Fruit fly (Drosophila melanogaster) whole organism: ENCODE data around the gene CG32095.
A peak's percentile ranks its signal among the peaks of the same experiment; 100 is the strongest.

Experiments
- CG8478 ChIP-seq: fragments of >200 bp; optimal IDR thresholded peaks from 2 replicates; lab custom pipeline; 2018; ENCODE audit warnings: inconsistent platforms
- Dll ChIP-seq: fragments of >200 bp; optimal IDR thresholded peaks from 2 replicates; lab custom pipeline; 2017
- EcR ChIP-seq, 2 experiments: fragments of >200 bp; optimal IDR thresholded peaks; 2 replicates each; lab custom pipeline; 2017; ENCODE audit warnings: missing biosample characterization in 2 of 2, missing genetic modification characterization in 2 of 2, missing genetic modification reagents in 2 of 2
- pan ChIP-seq: fragments of >200 bp; optimal IDR thresholded peaks from 2 replicates; lab custom pipeline; 2017
- psq ChIP-seq: fragments of >200 bp; optimal IDR thresholded peaks from 2 replicates; lab custom pipeline; 2017
- usp ChIP-seq: fragments of >200 bp; optimal IDR thresholded peaks from 2 replicates; lab custom pipeline; 2017; ENCODE audit warnings: missing biosample characterization, missing genetic modification characterization, mixed read lengths

The CG32095 gene

DNA sequence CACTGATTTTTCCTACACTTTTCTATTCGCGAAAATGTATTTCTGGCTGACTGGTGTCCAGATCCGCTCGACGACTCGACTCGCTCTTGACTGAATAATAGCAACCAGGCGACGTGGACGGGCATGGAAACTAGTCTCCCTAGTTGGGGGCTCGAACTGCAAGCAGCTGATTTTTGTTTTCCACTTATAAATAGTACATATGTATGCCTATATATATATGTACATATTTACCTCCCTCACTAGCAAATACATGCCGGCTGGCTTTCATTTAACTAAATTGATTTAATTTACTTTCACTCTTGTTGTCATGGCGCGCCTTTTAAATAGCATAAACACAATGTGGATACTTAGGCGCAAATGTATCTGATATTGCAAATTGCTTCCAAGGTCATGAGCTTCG, 24.8 kb downstream of the CG32095 start, which contains the start of gene Gcat:
TSS of gene Gcat (minus strand) at position 101 of the 400 bp plus-strand sequence.
- no peak for TF ChIP-seq pan (lab: Kevin White, UChicago)
- TF ChIP-seq EcR (GFP tag; optimal IDR thresholded peaks at IDR 0.05; lab: Kevin White, UChicago): no peak
- TF ChIP-seq usp (GFP tag; lab: Kevin White, UChicago): no peak
- TF ChIP-seq Dll (lab: Kevin White, UChicago): no peak
- no peak for TF ChIP-seq psq (lab: Kevin White, UChicago)
- no peak for TF ChIP-seq CG8478 (lab: Kevin White, UChicago)

DNA sequence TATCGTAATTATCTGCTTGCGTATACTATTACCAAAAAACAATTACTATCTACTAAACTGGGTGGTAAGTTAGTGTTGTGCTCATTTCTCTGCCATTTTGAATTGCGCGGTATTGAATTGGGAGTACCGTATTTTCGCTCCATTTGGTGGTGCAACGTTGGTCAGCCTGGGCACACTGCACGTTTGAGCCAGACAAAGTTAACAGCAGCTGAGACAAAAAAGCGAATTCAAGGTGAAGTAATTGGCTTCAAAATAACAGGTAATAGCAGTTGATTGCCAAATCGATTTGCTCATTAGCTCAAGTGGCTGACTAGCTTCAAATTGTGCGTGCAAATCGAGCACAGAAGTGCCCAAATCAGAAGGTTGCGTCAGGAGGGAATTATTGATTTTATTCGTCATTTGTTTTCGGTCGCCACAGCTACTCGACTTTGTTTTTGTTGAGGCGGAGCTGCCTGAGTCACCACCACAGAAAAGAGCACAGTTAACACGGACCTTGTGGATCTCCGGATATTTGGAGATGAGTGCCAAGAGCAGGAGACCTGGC, 30.0 kb downstream of the CG32095 start, which contains the start of gene Klp68D:
TSS of gene Klp68D (plus strand) at position 175 of the 544 bp plus-strand sequence.
- TF ChIP-seq CG8478 (lab: Kevin White, UChicago): no peak
- no peak for TF ChIP-seq Dll (lab: Kevin White, UChicago)

DNA sequence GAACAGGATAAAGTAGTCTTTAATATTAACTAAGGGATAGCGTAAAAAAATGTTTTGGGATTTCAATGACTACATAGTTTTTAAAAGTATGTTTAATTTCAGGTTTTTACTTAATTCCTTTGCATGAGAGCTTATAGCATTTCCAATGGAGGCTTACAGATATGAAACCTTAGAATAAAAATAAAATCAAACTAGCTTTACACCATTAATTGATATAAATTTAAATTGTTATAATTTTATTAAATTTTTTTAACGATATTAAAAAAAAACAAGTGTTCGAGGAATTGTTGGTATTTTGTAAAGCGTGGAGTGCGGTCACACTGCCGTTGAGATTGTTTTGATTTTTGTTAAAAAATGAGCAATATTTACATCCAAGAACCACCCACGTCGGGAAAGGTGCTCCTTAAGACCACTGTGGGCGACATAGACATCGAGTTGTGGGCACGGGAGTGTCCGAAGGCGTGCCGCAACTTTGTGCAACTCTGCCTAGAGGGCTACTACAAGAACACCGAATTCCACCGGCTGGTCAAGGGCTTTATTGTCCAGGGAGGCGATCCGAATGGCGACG, 32.2 kb downstream of the CG32095 start, which contains the start of the genes twy and CG10907:
TSS of gene twy (minus strand) at position 51 of the 568 bp plus-strand sequence.
TSS of gene CG10907 (plus strand) at position 282 of the 568 bp plus-strand sequence.
- TF ChIP-seq CG8478 (lab: Kevin White, UChicago) (no peak), psq (lab: Kevin White, UChicago) (no peak), usp (GFP tag; lab: Kevin White, UChicago) (no peak), Dll (lab: Kevin White, UChicago) (no peak), EcR (GFP tag; optimal IDR thresholded peaks at IDR 0.05; lab: Kevin White, UChicago) (no peak), pan (lab: Kevin White, UChicago) (no peak)

DNA sequence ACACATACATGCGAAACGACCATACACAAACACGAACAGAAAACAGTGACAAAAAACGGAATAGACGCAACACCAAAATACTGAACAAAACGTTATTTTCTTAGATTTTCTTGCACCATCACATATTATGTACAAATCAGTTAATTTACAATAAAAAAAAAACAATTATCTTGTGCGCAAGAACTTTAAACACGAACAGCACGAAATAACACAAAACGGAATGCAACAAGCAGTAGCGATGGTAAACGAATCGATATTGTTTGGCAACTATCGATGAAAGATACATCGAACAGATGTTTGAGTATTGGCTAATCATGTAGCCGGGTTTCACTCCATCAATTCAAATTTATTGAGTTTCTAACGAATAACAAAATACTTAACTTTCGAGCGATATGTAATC, 35.8 kb downstream of the CG32095 start, which contains the start of gene Pi3K68D:
TSS of gene Pi3K68D (minus strand) at position 241 of the 400 bp plus-strand sequence.
- peak; percentile 8 for TF ChIP-seq psq (lab: Kevin White, UChicago)
- no peak for TF ChIP-seq Dll (lab: Kevin White, UChicago)
- no peak for TF ChIP-seq CG8478 (lab: Kevin White, UChicago)
- no peak for TF ChIP-seq usp (GFP tag; lab: Kevin White, UChicago)
- TF ChIP-seq pan (lab: Kevin White, UChicago): no peak
- TF ChIP-seq EcR (GFP tag; optimal IDR thresholded peaks at IDR 0.05; lab: Kevin White, UChicago): no peak

DNA sequence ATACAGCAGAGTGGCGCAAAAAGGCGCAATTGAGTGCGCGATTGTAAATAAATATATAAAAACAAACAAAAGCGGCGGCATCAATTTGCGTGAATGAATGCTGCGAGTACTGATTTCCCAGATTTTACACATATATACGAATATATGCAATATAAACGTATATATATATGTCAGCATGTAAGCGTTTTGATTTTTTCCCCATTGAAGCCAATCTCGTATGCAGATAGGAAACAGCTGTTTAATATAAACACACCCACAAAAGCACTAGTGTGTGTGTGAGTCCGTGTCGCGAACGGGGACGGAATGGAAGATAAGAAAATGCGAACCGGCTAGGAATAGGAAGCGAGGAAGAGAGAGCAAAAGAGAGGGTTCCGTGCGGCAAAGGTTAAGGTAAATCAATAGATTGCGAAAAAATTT, 36.6 kb downstream of the CG32095 start:
- TF ChIP-seq usp (GFP tag; lab: Kevin White, UChicago) (no peak), psq (lab: Kevin White, UChicago) (peak; percentile 16)

DNA sequence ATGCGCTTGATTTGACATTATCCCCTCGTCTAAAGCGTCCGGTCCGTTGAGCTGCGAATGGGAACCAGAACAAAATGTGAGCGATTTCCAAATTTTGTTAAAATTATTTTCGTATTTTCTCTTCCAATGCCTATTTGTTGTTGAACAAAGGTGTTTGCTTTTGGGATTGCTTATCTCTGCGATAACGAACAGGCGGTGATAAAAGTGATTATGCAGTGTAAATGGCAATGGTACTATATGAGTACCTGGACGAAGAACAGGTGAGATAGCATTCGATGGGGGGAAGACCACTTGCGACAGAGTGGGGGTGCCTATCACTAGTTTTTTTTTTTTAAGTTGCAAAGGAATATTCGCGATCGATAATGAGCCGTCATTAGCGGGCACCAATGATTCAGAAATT, 37.3 kb downstream of the CG32095 start:
- TF ChIP-seq psq (lab: Kevin White, UChicago) (no peak), usp (GFP tag; lab: Kevin White, UChicago) (no peak), EcR (GFP tag; optimal IDR thresholded peaks at IDR 0.05; lab: Kevin White, UChicago) (no peak), pan (lab: Kevin White, UChicago) (no peak), CG8478 (lab: Kevin White, UChicago) (no peak), Dll (lab: Kevin White, UChicago) (no peak)

DNA sequence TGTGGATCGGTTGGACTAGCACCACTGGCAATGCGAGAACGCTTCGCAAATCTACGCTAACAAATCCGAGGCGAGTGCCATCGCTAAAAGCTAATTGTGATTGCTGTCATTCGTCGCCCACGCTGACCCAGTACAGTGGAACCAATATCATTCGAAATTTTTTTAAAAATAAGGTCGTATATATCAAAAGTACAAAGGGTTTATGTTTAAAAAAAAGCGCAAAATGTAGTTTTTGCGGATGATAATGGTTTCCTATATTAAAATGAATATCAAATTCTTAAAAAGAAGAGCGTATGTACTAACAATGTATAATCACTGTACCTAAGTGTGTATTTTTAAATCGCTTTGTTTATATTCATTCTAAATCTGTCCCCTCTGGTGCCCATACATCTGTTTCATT, 40.2 kb downstream of the CG32095 start:
- no peak for TF ChIP-seq usp (GFP tag; lab: Kevin White, UChicago)
- no peak for TF ChIP-seq EcR (GFP tag; optimal IDR thresholded peaks at IDR 0.05; lab: Kevin White, UChicago)
- TF ChIP-seq psq (lab: Kevin White, UChicago): no peak
- TF ChIP-seq Dll (lab: Kevin White, UChicago): no peak
- TF ChIP-seq CG8478 (lab: Kevin White, UChicago): no peak
- no peak for TF ChIP-seq pan (lab: Kevin White, UChicago)

DNA sequence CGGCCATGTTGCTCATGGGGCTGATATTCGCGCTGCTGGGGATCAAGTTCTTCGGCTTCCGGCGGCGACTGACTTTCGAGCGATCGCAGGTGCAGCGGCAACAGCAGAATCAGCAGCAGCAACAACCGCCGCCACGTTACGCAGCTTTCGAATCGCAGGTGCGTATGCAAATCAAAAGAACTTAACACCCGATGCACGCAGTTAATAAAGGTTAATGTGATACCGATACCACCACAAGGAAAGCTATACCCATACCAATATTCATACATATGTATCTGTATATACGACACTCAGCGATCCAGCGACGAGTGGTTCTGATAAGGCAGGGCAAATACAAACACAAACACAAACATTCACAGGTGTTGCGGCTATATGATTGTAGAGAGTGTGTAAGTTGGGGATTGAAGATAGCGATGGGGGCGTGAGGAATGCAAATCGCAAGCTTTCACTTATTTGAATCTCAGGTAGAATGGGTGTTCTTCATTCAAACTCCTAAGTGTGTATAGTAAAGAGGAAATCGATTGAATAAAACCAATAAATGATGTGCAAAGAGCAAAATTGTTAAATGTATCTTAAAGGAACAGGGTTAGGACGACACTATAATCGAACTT, 48.1 kb downstream of the CG32095 start:
- TF ChIP-seq pan (lab: Kevin White, UChicago): no peak
- TF ChIP-seq EcR (GFP tag; optimal IDR thresholded peaks at IDR 0.05; lab: Kevin White, UChicago): no peak
- TF ChIP-seq psq (lab: Kevin White, UChicago): no peak
- no peak for TF ChIP-seq usp (GFP tag; lab: Kevin White, UChicago)
- no peak for TF ChIP-seq CG8478 (lab: Kevin White, UChicago)
- no peak for TF ChIP-seq Dll (lab: Kevin White, UChicago)

DNA sequence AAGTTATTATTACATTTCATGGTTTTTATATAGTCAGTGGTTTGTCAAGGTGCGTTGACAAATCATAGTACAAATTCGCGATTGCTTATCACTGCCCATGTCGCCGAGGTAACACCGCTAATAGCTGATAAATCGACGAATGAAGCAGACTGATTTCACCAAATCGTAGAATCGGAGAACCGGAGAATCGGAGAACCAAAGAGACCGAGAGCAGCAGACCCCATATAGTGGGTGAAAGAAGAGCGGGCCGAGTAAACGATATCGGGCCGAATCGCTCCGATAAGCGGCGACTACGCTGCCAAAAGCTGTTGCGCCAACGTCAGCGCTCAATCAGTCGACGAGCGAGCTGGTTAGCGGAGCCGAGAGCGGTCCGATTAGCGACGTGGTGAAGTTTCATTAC, 48.8 kb downstream of the CG32095 start, which contains the start of gene CG14131:
TSS of gene CG14131 (plus strand) at position 343 of the 400 bp plus-strand sequence.
- TF ChIP-seq usp (GFP tag; lab: Kevin White, UChicago): no peak
- no peak for TF ChIP-seq psq (lab: Kevin White, UChicago)
- TF ChIP-seq EcR (GFP tag; optimal IDR thresholded peaks at IDR 0.05; lab: Kevin White, UChicago): no peak
- no peak for TF ChIP-seq CG8478 (lab: Kevin White, UChicago)
- no peak for TF ChIP-seq pan (lab: Kevin White, UChicago)
- no peak for TF ChIP-seq Dll (lab: Kevin White, UChicago)

DNA sequence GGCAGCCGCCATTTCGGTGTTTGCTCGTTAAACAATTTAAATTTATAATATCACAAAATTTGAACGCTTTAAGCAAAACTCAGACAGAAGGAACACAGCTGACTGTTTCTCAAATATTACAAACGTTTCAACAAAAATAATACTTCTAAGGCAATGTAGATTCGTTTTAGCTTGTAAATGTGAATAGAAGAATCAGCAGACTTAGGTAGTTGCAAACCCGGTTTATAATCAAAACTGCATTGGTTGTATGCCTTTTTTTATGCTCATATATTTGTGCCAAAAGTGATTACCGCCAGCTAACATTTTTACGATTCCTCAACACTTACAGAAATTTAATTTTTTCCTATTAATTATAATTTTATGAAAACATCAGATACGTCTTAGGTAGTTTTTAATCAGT, 51.1 kb downstream of the CG32095 start, which contains the start of gene Tim13:
TSS of gene Tim13 (minus strand) at position 101 of the 400 bp plus-strand sequence.
- TF ChIP-seq pan (lab: Kevin White, UChicago) (no peak), Dll (lab: Kevin White, UChicago) (no peak), psq (lab: Kevin White, UChicago) (no peak), usp (GFP tag; lab: Kevin White, UChicago) (no peak), CG8478 (lab: Kevin White, UChicago) (no peak), EcR (GFP tag; optimal IDR thresholded peaks at IDR 0.05; lab: Kevin White, UChicago) (no peak)
